Fruit fly (Drosophila melanogaster) whole organism, embryonic: ENCODE results near the gene CG9300.

Experiments used
- BEAF-32 ChIP-seq: fragments of 200-800 bp; sonication (Bioruptor generic); optimal IDR thresholded peaks from 3 replicates; lab custom pipeline; 2017; ENCODE audit warnings: missing biosample characterization, missing genetic modification characterization, mild to moderate bottlenecking, moderate library complexity, missing genetic modification reagents
- C15 ChIP-seq: fragments of 200-800 bp; sonication (Bioruptor generic); IDR thresholded peaks from 3 replicates; pipeline ENCODE4 v1.3.6; 2022; ENCODE audit warnings: missing biosample characterization, missing genetic modification characterization
- CG10565 ChIP-seq: fragments of 200-800 bp; sonication (Bioruptor generic); optimal IDR thresholded peaks from 3 replicates; lab custom pipeline; 2016; ENCODE audit warnings: missing biosample characterization, mild to moderate bottlenecking, missing genetic modification characterization
- CG10959 ChIP-seq: fragments of 200-800 bp; sonication (Bioruptor generic); IDR thresholded peaks from 2 replicates; pipeline ENCODE4 v1.3.6; 2022; ENCODE audit warnings: missing biosample characterization, missing genetic modification characterization
- CG11723 ChIP-seq: fragments of 200-800 bp; sonication (Bioruptor generic); optimal IDR thresholded peaks from 2 replicates; lab custom pipeline; 2017; ENCODE audit warnings: missing biosample characterization, mild to moderate bottlenecking, missing genetic modification characterization
- CG14860 ChIP-seq: fragments of 200-800 bp; sonication (Bioruptor generic); IDR thresholded peaks from 3 replicates; pipeline ENCODE4 v1.3.6; 2022; ENCODE audit warnings: missing biosample characterization, missing genetic modification characterization; ENCODE audit not compliant: partially characterized antibody
- CG15011 ChIP-seq: fragments of 200-800 bp; sonication (Bioruptor generic); optimal IDR thresholded peaks from 3 replicates; lab custom pipeline; 2018; ENCODE audit warnings: missing biosample characterization, mild to moderate bottlenecking, missing genetic modification characterization
- CG15479 ChIP-seq: fragments of 200-800 bp; sonication (Bioruptor generic); optimal IDR thresholded peaks from 3 replicates; lab custom pipeline; 2019; ENCODE audit warnings: missing biosample characterization, mild to moderate bottlenecking, missing genetic modification characterization, moderate library complexity
- CG1602 ChIP-seq: fragments of 200-800 bp; sonication (Bioruptor generic); optimal IDR thresholded peaks from 3 replicates; lab custom pipeline; 2016; ENCODE audit warnings: missing biosample characterization, missing genetic modification characterization
- CG17385 ChIP-seq: fragments of 200-800 bp; sonication (Bioruptor generic); optimal IDR thresholded peaks from 3 replicates; lab custom pipeline; 2018; ENCODE audit warnings: missing biosample characterization, mild to moderate bottlenecking, missing genetic modification characterization
- CG17912 ChIP-seq: fragments of 200-800 bp; sonication (Bioruptor generic); optimal IDR thresholded peaks from 2 replicates; lab custom pipeline; 2018; ENCODE audit warnings: missing biosample characterization, mild to moderate bottlenecking, missing genetic modification characterization
- CG2202 ChIP-seq: fragments of 200-800 bp; sonication (Bioruptor generic); optimal IDR thresholded peaks from 2 replicates; lab custom pipeline; 2018; ENCODE audit warnings: missing biosample characterization, mild to moderate bottlenecking, missing genetic modification characterization
- CG31224 ChIP-seq: fragments of 200-800 bp; sonication (Bioruptor generic); IDR thresholded peaks from 2 replicates; pipeline ENCODE4 v1.3.6; 2022; ENCODE audit warnings: missing biosample characterization, missing genetic modification characterization
- CG3407 ChIP-seq: fragments of 200-800 bp; sonication (Bioruptor generic); optimal IDR thresholded peaks from 2 replicates; lab custom pipeline; 2018; ENCODE audit warnings: missing biosample characterization, mild to moderate bottlenecking, missing genetic modification characterization
- CG3838 ChIP-seq: fragments of 200-800 bp; sonication (Bioruptor generic); optimal IDR thresholded peaks from 3 replicates; lab custom pipeline; 2016; ENCODE audit warnings: missing biosample characterization, missing genetic modification characterization
- CG3847 ChIP-seq: fragments of 200-800 bp; sonication (Bioruptor generic); IDR thresholded peaks from 2 replicates; pipeline ENCODE4 v1.3.6; 2022; ENCODE audit warnings: missing biosample characterization, missing genetic modification characterization
- CG6254 ChIP-seq: fragments of 200-800 bp; sonication (Bioruptor generic); optimal IDR thresholded peaks from 3 replicates; lab custom pipeline; 2017; ENCODE audit warnings: mild to moderate bottlenecking, missing biosample characterization, missing genetic modification reagents, missing genetic modification characterization
- CG6854 ChIP-seq: fragments of 200-800 bp; sonication (Bioruptor generic); optimal IDR thresholded peaks from 3 replicates; lab custom pipeline; 2017; ENCODE audit warnings: missing biosample characterization, mild to moderate bottlenecking, missing genetic modification characterization
- CG7357 ChIP-seq: fragments of 200-800 bp; sonication (Bioruptor generic); IDR thresholded peaks from 3 replicates; pipeline ENCODE4 v1.3.6; 2022; ENCODE audit warnings: missing biosample characterization, missing genetic modification characterization
- CG7928 ChIP-seq: fragments of 200-800 bp; sonication (Bioruptor generic); optimal IDR thresholded peaks from 2 replicates; lab custom pipeline; 2017; ENCODE audit warnings: missing biosample characterization, mild to moderate bottlenecking, missing genetic modification characterization
- CG8765 ChIP-seq: fragments of 200-800 bp; sonication (Bioruptor generic); IDR thresholded peaks from 2 replicates; pipeline ENCODE4 v1.3.6; 2022; ENCODE audit warnings: missing biosample characterization, missing genetic modification characterization
- Chrac-16 ChIP-seq: fragments of 200-800 bp; sonication (Bioruptor generic); optimal IDR thresholded peaks from 3 replicates; lab custom pipeline; 2016; ENCODE audit warnings: missing biosample characterization, missing genetic modification characterization
- Doc2 ChIP-seq: fragments of 200-800 bp; sonication (Bioruptor generic); IDR thresholded peaks from 2 replicates; pipeline ENCODE4 v1.3.6; 2022; ENCODE audit warnings: missing biosample characterization, missing genetic modification characterization
- Fer2 ChIP-seq: fragments of 200-800 bp; sonication (Bioruptor generic); optimal IDR thresholded peaks from 2 replicates; lab custom pipeline; 2018; ENCODE audit warnings: missing biosample characterization, mild to moderate bottlenecking, missing genetic modification characterization, moderate library complexity
- HmgZ ChIP-seq: fragments of 200-800 bp; sonication (Bioruptor generic); optimal IDR thresholded peaks from 2 replicates; lab custom pipeline; 2018; ENCODE audit warnings: missing biosample characterization, mild to moderate bottlenecking, missing genetic modification characterization
- Max ChIP-seq: fragments of 200-800 bp; sonication (Bioruptor generic); optimal IDR thresholded peaks from 2 replicates; lab custom pipeline; 2016; ENCODE audit warnings: missing biosample characterization, mild to moderate bottlenecking, missing genetic modification characterization
- Neu2 ChIP-seq: fragments of 200-800 bp; sonication (Bioruptor generic); optimal IDR thresholded peaks from 3 replicates; lab custom pipeline; 2016; ENCODE audit warnings: missing biosample characterization, missing genetic modification characterization, borderline replicate concordance
- Sox102F ChIP-seq: fragments of 200-800 bp; sonication (Bioruptor generic); optimal IDR thresholded peaks from 2 replicates; lab custom pipeline; 2018; ENCODE audit warnings: missing biosample characterization, mild to moderate bottlenecking, missing genetic modification characterization, moderate library complexity
- Spps ChIP-seq: fragments of 200-800 bp; sonication (Bioruptor generic); optimal IDR thresholded peaks from 2 replicates; lab custom pipeline; 2018; ENCODE audit warnings: missing biosample characterization, mild to moderate bottlenecking, missing genetic modification characterization
- az2 ChIP-seq: fragments of 200-800 bp; sonication (Bioruptor generic); optimal IDR thresholded peaks from 3 replicates; lab custom pipeline; 2016; ENCODE audit warnings: missing biosample characterization, missing genetic modification characterization
- bab2 ChIP-seq: fragments of 200-800 bp; sonication (Bioruptor generic); optimal IDR thresholded peaks from 2 replicates; lab custom pipeline; 2016; ENCODE audit warnings: missing biosample characterization, missing genetic modification characterization
- bigmax ChIP-seq: fragments of 200-800 bp; sonication (Bioruptor generic); optimal IDR thresholded peaks from 2 replicates; lab custom pipeline; 2018; ENCODE audit warnings: missing biosample characterization, mild to moderate bottlenecking, missing genetic modification characterization
- bowl ChIP-seq: fragments of 200-800 bp; sonication (Bioruptor generic); IDR thresholded peaks from 2 replicates; pipeline ENCODE4 v1.3.6; 2022; ENCODE audit warnings: missing biosample characterization, missing genetic modification characterization
- bsh ChIP-seq, 2 experiments: fragments of 200-800 bp; sonication (Bioruptor generic); optimal IDR thresholded peaks; 2 replicates each; lab custom pipeline; 2017 to 2018; ENCODE audit warnings: mild to moderate bottlenecking in 2 of 2, missing biosample characterization in 2 of 2, missing genetic modification characterization in 2 of 2, moderate library complexity in 1 of 2
- cas ChIP-seq: fragments of 200-800 bp; sonication (Bioruptor generic); IDR thresholded peaks from 2 replicates; pipeline ENCODE4 v1.3.6; 2022; ENCODE audit warnings: missing biosample characterization, missing genetic modification characterization
- gcm ChIP-seq: fragments of 200-800 bp; sonication (Bioruptor generic); optimal IDR thresholded peaks from 2 replicates; lab custom pipeline; 2019; ENCODE audit warnings: missing biosample characterization, mild to moderate bottlenecking, missing genetic modification characterization, moderate library complexity
- gcm2 ChIP-seq: fragments of 200-800 bp; sonication (Bioruptor generic); optimal IDR thresholded peaks from 2 replicates; lab custom pipeline; 2016; ENCODE audit warnings: missing biosample characterization, missing genetic modification characterization
- gt ChIP-seq: fragments of 200-800 bp; sonication (Bioruptor generic); IDR thresholded peaks from 2 replicates; pipeline ENCODE4 v1.3.6; 2022; ENCODE audit warnings: missing biosample characterization, missing genetic modification characterization
- lilli ChIP-seq: fragments of 200-800 bp; sonication (Bioruptor generic); optimal IDR thresholded peaks from 3 replicates; lab custom pipeline; 2016; ENCODE audit warnings: missing biosample characterization, missing genetic modification characterization
- pb ChIP-seq: fragments of 200-800 bp; sonication (Bioruptor generic); optimal IDR thresholded peaks from 3 replicates; lab custom pipeline; 2016; ENCODE audit warnings: missing biosample characterization, missing genetic modification characterization
- psq ChIP-seq: fragments of 200-800 bp; sonication (Bioruptor generic); optimal IDR thresholded peaks from 2 replicates; lab custom pipeline; 2017; ENCODE audit warnings: missing biosample characterization, missing genetic modification characterization
- pzg ChIP-seq: fragments of 200-800 bp; sonication (Bioruptor generic); optimal IDR thresholded peaks from 3 replicates; lab custom pipeline; 2018; ENCODE audit warnings: missing biosample characterization, mild to moderate bottlenecking, missing genetic modification characterization, moderate library complexity
- rib ChIP-seq: fragments of 200-800 bp; sonication (Bioruptor generic); IDR thresholded peaks from 2 replicates; pipeline ENCODE4 v1.3.6; 2022; ENCODE audit warnings: missing biosample characterization, missing genetic modification characterization
- sc ChIP-seq, 3 experiments: fragments of >200 bp in 2 of 3; fragments of 200-800 bp in 1 of 3; sonication (Bioruptor generic) in 1 of 3; optimal IDR thresholded peaks; 2 replicates in 2 of 3; 3 replicates in 1 of 3; lab custom pipeline; 2017; ENCODE audit warnings: mild to moderate bottlenecking in 1 of 3, missing biosample characterization in 1 of 3, missing genetic modification characterization in 1 of 3, missing genetic modification reagents in 1 of 3
- schlank ChIP-seq: fragments of 200-800 bp; sonication (Bioruptor generic); optimal IDR thresholded peaks from 2 replicates; lab custom pipeline; 2018; ENCODE audit warnings: missing biosample characterization, mild to moderate bottlenecking, missing genetic modification characterization
- tio ChIP-seq: fragments of 200-800 bp; sonication (Bioruptor generic); optimal IDR thresholded peaks from 2 replicates; lab custom pipeline; 2017; ENCODE audit warnings: missing biosample characterization, missing genetic modification characterization, inconsistent platforms
- twi ChIP-seq: fragments of 200-800 bp; optimal IDR thresholded peaks from 2 replicates; lab custom pipeline; 2019; ENCODE audit warnings: missing biosample characterization, mild to moderate bottlenecking, missing genetic modification characterization, moderate library complexity
- unc-4 ChIP-seq: fragments of 200-800 bp; sonication (Bioruptor generic); IDR thresholded peaks from 2 replicates; pipeline ENCODE4 v1.3.6; 2022; ENCODE audit warnings: missing biosample characterization, missing genetic modification characterization; ENCODE audit not compliant: partially characterized antibody
- zen ChIP-seq: fragments of 200-800 bp; sonication (Bioruptor generic); optimal IDR thresholded peaks from 3 replicates; lab custom pipeline; 2018; ENCODE audit warnings: missing biosample characterization, mild to moderate bottlenecking, missing genetic modification characterization, moderate library complexity

Gene CG9300

DNA sequence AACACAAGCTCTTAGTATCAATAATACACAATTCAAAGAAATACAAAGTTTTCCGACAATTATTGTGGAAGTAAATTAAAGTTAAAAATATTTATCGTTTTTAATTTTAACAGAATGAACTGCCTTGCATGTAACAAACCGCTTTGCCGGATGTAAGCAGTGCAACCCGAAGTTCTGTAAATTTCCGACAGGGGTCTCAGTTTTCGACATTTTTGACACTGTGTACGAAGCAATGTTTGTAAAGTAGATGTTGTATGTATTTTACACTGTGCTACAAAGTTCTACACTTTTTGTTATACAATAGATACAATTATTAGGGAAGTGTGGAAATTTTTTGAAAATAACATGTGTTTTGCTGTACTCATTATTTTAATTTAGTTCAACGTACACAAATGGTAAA lies 35.7 kb upstream of the CG9300 start (continued):
- TF ChIP-seq bowl (GFP tag; lab: Robert Waterston, UW) (peak; percentile 61; the same call in 1 of the 2 replicates), CG3847 (peak; percentile 90), bigmax (GFP tag; lab: Kevin White, UChicago) (peak; percentile 30), zen (tag; lab: Kevin White, UChicago) (peak; percentile 89), CG31224 (peak; percentile 84), Sox102F (GFP tag; lab: Kevin White, UChicago) (peak; percentile 72), unc-4 (GFP tag; lab: Robert Waterston, UW) (no peak), CG17912 (peak; percentile 89), CG10565 (GFP tag; lab: Kevin White, UChicago) (peak; percentile 76), gcm2 (GFP tag; lab: Kevin White, UChicago) (peak; percentile 51), gcm (GFP tag; lab: Kevin White, UChicago) (no peak), schlank (peak; percentile 81), CG7928 (GFP tag; lab: Kevin White, UChicago) (peak; percentile 49), CG17385 (GFP tag; lab: Kevin White, UChicago) (peak; percentile 60), CG1602 (GFP tag; lab: Kevin White, UChicago) (peak; percentile 79), twi (tag; lab: Kevin White, UChicago) (peak; percentile 79), CG2202 (tag; lab: Kevin White, UChicago) (peak; percentile 54), CG14860 (GFP tag; lab: Robert Waterston, UW) (0 out of 3 replicates have a peak, but pooled peaks have one; percentile 12), CG15479 (GFP tag; lab: Kevin White, UChicago) (no peak), cas (GFP tag; lab: Robert Waterston, UW) (peak; percentile 84; the same call in 1 of the 2 replicates), lilli (GFP tag; lab: Kevin White, UChicago) (peak; percentile 70), tio (GFP tag; lab: Kevin White, UChicago) (peak; percentile 65), CG8765 (GFP tag; lab: Robert Waterston, UW) (peak; percentile 31; the same call in 1 of the 2 replicates), CG15011 (GFP tag; lab: Kevin White, UChicago) (peak; percentile 70), psq (GFP tag; lab: Kevin White, UChicago) (peak; percentile 49), CG10959 (GFP tag; lab: Robert Waterston, UW) (peak; percentile 72), bsh (GFP tag; optimal IDR thresholded peaks at IDR 0.05; lab: Kevin White, UChicago) (no peak), Doc2 (GFP tag; lab: Robert Waterston, UW) (peak; percentile 93), C15 (GFP tag; lab: Robert Waterston, UW) (peak; percentile 89), bab2 (GFP tag; lab: Kevin White, UChicago) (peak; percentile 88), pb (GFP tag; lab: Kevin White, UChicago) (peak; percentile 95), Neu2 (peak; percentile 64), pzg (GFP tag; lab: Kevin White, UChicago) (peak; percentile 15), CG6854 (GFP tag; lab: Kevin White, UChicago) (peak; percentile 61), CG3838 (GFP tag; lab: Kevin White, UChicago) (peak; percentile 60), Spps (peak; percentile 19), Chrac-16 (GFP tag; lab: Kevin White, UChicago) (peak; percentile 71), sc (optimal IDR thresholded peaks at IDR 0.05; lab: Kevin White, UChicago) (no peak), sc (GFP tag; optimal IDR thresholded peaks at IDR 0.05; lab: Kevin White, UChicago) (peak; percentile 46), BEAF-32 (GFP tag; lab: Kevin White, UChicago) (no peak), rib (GFP tag; lab: Robert Waterston, UW) (no peak; the same call in 1 of the 2 replicates), gt (GFP tag; lab: Robert Waterston, UW) (peak; percentile 84), Max (peak; percentile 86), CG11723 (GFP tag; lab: Kevin White, UChicago) (peak; percentile 63), CG6254 (GFP tag; lab: Kevin White, UChicago) (no peak), Fer2 (tag; lab: Kevin White, UChicago) (peak; percentile 91), CG3407 (peak; percentile 86), az2 (GFP tag; lab: Kevin White, UChicago) (peak; percentile 75), CG7357 (peak; percentile 76), HmgZ (peak; percentile 85)
